Worm (Caenorhabditis elegans) whole organism, L1 larva: ENCODE measurements around the gene D1086.1.

Experiments used
- ceh-82 ChIP-seq, 3 experiments: fragments of 150-350 bp in 1 of 3; sonication (generic microtip) in 2 of 3; optimal IDR thresholded peaks; 2 replicates each; lab custom pipeline; 2014 to 2017; ENCODE audit warnings: missing biosample characterization in 3 of 3, missing genetic modification characterization in 3 of 3
- ces-1 ChIP-seq: fragments of 150-350 bp; optimal IDR thresholded peaks from 2 replicates; lab custom pipeline; 2014; ENCODE audit warnings: missing biosample characterization, missing genetic modification reagents, missing genetic modification characterization
- egl-13 ChIP-seq: sonication (generic microtip); optimal IDR thresholded peaks from 2 replicates; lab custom pipeline; 2016; ENCODE audit warnings: missing genotype, missing genetic modification reagents, missing genetic modification characterization, missing compliant biosample characterization
- lin-15B ChIP-seq: fragments of 150-350 bp; sonication (generic microtip); optimal IDR thresholded peaks from 3 replicates; lab custom pipeline; 2014; ENCODE audit warnings: missing biosample characterization, missing genetic modification characterization
- nhr-11 ChIP-seq: fragments of 150-350 bp; optimal IDR thresholded peaks from 2 replicates; lab custom pipeline; 2014; ENCODE audit warnings: missing biosample characterization, missing genetic modification characterization
- nhr-76 ChIP-seq: sonication (generic microtip); optimal IDR thresholded peaks from 2 replicates; lab custom pipeline; 2017; ENCODE audit warnings: missing biosample characterization, missing genetic modification characterization
- pag-3 ChIP-seq: sonication (generic microtip); optimal IDR thresholded peaks from 2 replicates; lab custom pipeline; 2017; ENCODE audit warnings: missing genetic modification characterization, mild to moderate bottlenecking, missing compliant biosample characterization, antibody characterized with exemption, borderline replicate concordance; ENCODE audit not compliant: insufficient read depth
- pqm-1 ChIP-seq: sonication (generic microtip); optimal IDR thresholded peaks from 3 replicates; lab custom pipeline; 2017; ENCODE audit warnings: missing biosample characterization, missing genetic modification characterization
- unc-130 ChIP-seq: fragments of 150-350 bp; optimal IDR thresholded peaks from 2 replicates; lab custom pipeline; 2017; ENCODE audit warnings: missing biosample characterization, missing genetic modification characterization, inconsistent platforms

ce11 chrV:14094953-14095352 is 3.7 kb upstream of the D1086.1 start:
- TF ChIP-seq egl-13 (tag; lab: Kevin White, UChicago) = no peak
- TF ChIP-seq nhr-11 (tag; lab: Kevin White, UChicago) = no peak
- TF ChIP-seq ceh-82 (tag; optimal IDR thresholded peaks at IDR 0.05; lab: Kevin White, UChicago) = no peak
- TF ChIP-seq nhr-76 (tag; lab: Kevin White, UChicago) = no peak
- TF ChIP-seq pqm-1 = no peak
- TF ChIP-seq ces-1 (GFP tag; lab: Kevin White, UChicago) = no peak
- TF ChIP-seq pag-3 (tag; lab: Kevin White, UChicago) = no peak
- no peak for TF ChIP-seq lin-15B (tag; lab: Kevin White, UChicago)
- no peak for TF ChIP-seq unc-130 (tag; lab: Kevin White, UChicago)
